Worm (Caenorhabditis elegans): ENCODE results near the gene wdr-5.1.

- TF ChIP-seq ztf-11 (tag; optimal IDR thresholded peaks at IDR 0.05) (no peak), nhr-11 (tag; optimal IDR thresholded peaks at IDR 0.05) (no peak), R02D3.7 (tag; optimal IDR thresholded peaks at IDR 0.05) (no peak), sma-3 (GFP tag; optimal IDR thresholded peaks at IDR 0.05) (no peak), alr-1 (tag; optimal IDR thresholded peaks at IDR 0.05) (no peak), ceh-16 (tag; optimal IDR thresholded peaks at IDR 0.05) (no peak)
These were observed 23.6 kb upstream of the wdr-5.1 start for ce11 chrIII:3681351-3681938.

All from whole organism, L2 larva.